Fruit fly (Drosophila melanogaster) whole organism, embryonic: ENCODE results near the gene twe.

Source experiments
- Atf6 ChIP-seq: fragments of 200-800 bp; sonication (Bioruptor generic); IDR thresholded peaks from 2 replicates; pipeline ENCODE4 v1.3.6; 2022; ENCODE audit warnings: missing biosample characterization, missing genetic modification characterization
- Blimp-1 ChIP-seq: fragments of 200-800 bp; sonication (Bioruptor generic); optimal IDR thresholded peaks from 3 replicates; lab custom pipeline; 2018; ENCODE audit warnings: missing biosample characterization, missing genetic modification characterization, mild to moderate bottlenecking, moderate library complexity, missing genetic modification reagents
- C15 ChIP-seq: fragments of 200-800 bp; sonication (Bioruptor generic); IDR thresholded peaks from 3 replicates; pipeline ENCODE4 v1.3.6; 2022; ENCODE audit warnings: missing biosample characterization, missing genetic modification characterization
- CG11247 ChIP-seq: fragments of 200-800 bp; sonication (Bioruptor generic); IDR thresholded peaks from 2 replicates; pipeline ENCODE4 v1.3.6; 2022; ENCODE audit warnings: missing biosample characterization, missing genetic modification characterization
- CG12071 ChIP-seq: fragments of 200-800 bp; sonication (Bioruptor generic); optimal IDR thresholded peaks from 3 replicates; lab custom pipeline; 2018; ENCODE audit warnings: missing biosample characterization, mild to moderate bottlenecking, missing genetic modification characterization
- CG13296 ChIP-seq: fragments of 200-800 bp; sonication (Bioruptor generic); optimal IDR thresholded peaks from 3 replicates; lab custom pipeline; 2018; ENCODE audit warnings: missing biosample characterization, mild to moderate bottlenecking, missing genetic modification characterization
- CG14050 ChIP-seq: fragments of 200-800 bp; sonication (Bioruptor generic); IDR thresholded peaks from 3 replicates; pipeline ENCODE4 v1.3.6; 2022; ENCODE audit warnings: missing biosample characterization, missing genetic modification characterization
- CG15514 ChIP-seq: fragments of 200-800 bp; sonication (Bioruptor generic); optimal IDR thresholded peaks from 3 replicates; lab custom pipeline; 2017; ENCODE audit warnings: missing biosample characterization, missing genetic modification characterization, mild to moderate bottlenecking, moderate library complexity, missing genetic modification reagents
- CG17568 ChIP-seq: fragments of 200-800 bp; sonication (Bioruptor generic); optimal IDR thresholded peaks from 2 replicates; lab custom pipeline; 2018; ENCODE audit warnings: missing biosample characterization, mild to moderate bottlenecking, missing genetic modification characterization, moderate library complexity
- CG2678 ChIP-seq: fragments of 200-800 bp; sonication (Bioruptor generic); optimal IDR thresholded peaks from 3 replicates; lab custom pipeline; 2019; ENCODE audit warnings: missing biosample characterization, mild to moderate bottlenecking, missing genetic modification characterization, moderate library complexity
- CG34376 ChIP-seq: fragments of 200-800 bp; sonication (Bioruptor generic); optimal IDR thresholded peaks from 2 replicates; lab custom pipeline; 2018; ENCODE audit warnings: missing biosample characterization, mild to moderate bottlenecking, missing genetic modification characterization
- CG4730 ChIP-seq: fragments of 200-800 bp; sonication (Bioruptor generic); IDR thresholded peaks from 2 replicates; pipeline ENCODE4 v1.3.6; 2022; ENCODE audit warnings: missing biosample characterization, missing genetic modification characterization
- CG6683 ChIP-seq: fragments of 200-800 bp; sonication (Bioruptor generic); optimal IDR thresholded peaks from 2 replicates; lab custom pipeline; 2017; ENCODE audit warnings: missing biosample characterization, mild to moderate bottlenecking, missing genetic modification characterization, missing genetic modification reagents
- CG6813 ChIP-seq: fragments of 200-800 bp; sonication (Bioruptor generic); optimal IDR thresholded peaks from 2 replicates; lab custom pipeline; 2017; ENCODE audit warnings: missing biosample characterization, missing genetic modification characterization, mild to moderate bottlenecking, moderate library complexity, missing genetic modification reagents
- CG8924 ChIP-seq: fragments of 200-800 bp; optimal IDR thresholded peaks from 3 replicates; lab custom pipeline; 2019; ENCODE audit warnings: missing biosample characterization, mild to moderate bottlenecking, missing genetic modification characterization, moderate library complexity
- Doc3 ChIP-seq: fragments of 200-800 bp; sonication (Bioruptor generic); IDR thresholded peaks from 3 replicates; pipeline ENCODE4 v1.3.6; 2022; ENCODE audit warnings: missing biosample characterization, missing genetic modification characterization; ENCODE audit not compliant: partially characterized antibody
- Dref ChIP-seq: fragments of 200-800 bp; sonication (Bioruptor generic); IDR thresholded peaks from 2 replicates; pipeline ENCODE4 v1.3.6; 2022; ENCODE audit warnings: missing biosample characterization, missing genetic modification characterization
- Drgx ChIP-seq: fragments of 200-800 bp; sonication (Bioruptor generic); IDR thresholded peaks from 2 replicates; pipeline ENCODE4 v1.3.6; 2022; ENCODE audit warnings: missing biosample characterization, missing genetic modification characterization
- Fer1 ChIP-seq: fragments of 200-800 bp; sonication (Bioruptor generic); optimal IDR thresholded peaks from 2 replicates; lab custom pipeline; 2017; ENCODE audit warnings: missing biosample characterization, mild to moderate bottlenecking, missing genetic modification characterization
- Gug ChIP-seq: fragments of 200-800 bp; sonication (Bioruptor generic); IDR thresholded peaks from 4 replicates; pipeline ENCODE4 v1.3.6; 2022; ENCODE audit warnings: missing biosample characterization, missing genetic modification characterization
- H15 ChIP-seq: fragments of 200-800 bp; sonication (Bioruptor generic); IDR thresholded peaks from 3 replicates; pipeline ENCODE4 v1.3.6; 2022; ENCODE audit warnings: missing biosample characterization, missing genetic modification characterization
- HHEX ChIP-seq: fragments of 200-800 bp; sonication (Bioruptor generic); optimal IDR thresholded peaks from 3 replicates; lab custom pipeline; 2017; ENCODE audit warnings: missing biosample characterization, mild to moderate bottlenecking, missing genetic modification characterization, missing genetic modification reagents
- Hr3 ChIP-seq: fragments of 200-800 bp; sonication (Bioruptor generic); optimal IDR thresholded peaks from 3 replicates; lab custom pipeline; 2016; ENCODE audit warnings: missing biosample characterization, missing genetic modification characterization
- Jarid2 ChIP-seq: fragments of 200-800 bp; sonication (Bioruptor generic); optimal IDR thresholded peaks from 3 replicates; lab custom pipeline; 2017; ENCODE audit warnings: mild to moderate bottlenecking, missing biosample characterization, missing genetic modification reagents, missing genetic modification characterization
- MTF-1 ChIP-seq: fragments of 200-800 bp; sonication (Bioruptor generic); optimal IDR thresholded peaks from 2 replicates; lab custom pipeline; 2018; ENCODE audit warnings: missing biosample characterization, mild to moderate bottlenecking, missing genetic modification characterization, borderline replicate concordance
- NC2α ChIP-seq: fragments of 200-800 bp; sonication (Bioruptor generic); optimal IDR thresholded peaks from 2 replicates; lab custom pipeline; 2016; ENCODE audit warnings: missing biosample characterization, missing genetic modification characterization
- PHDP ChIP-seq: fragments of 200-800 bp; sonication (Bioruptor generic); optimal IDR thresholded peaks from 3 replicates; lab custom pipeline; 2018; ENCODE audit warnings: missing biosample characterization, mild to moderate bottlenecking, missing genetic modification characterization, moderate library complexity
- Rfx ChIP-seq: fragments of 200-800 bp; sonication (Bioruptor generic); IDR thresholded peaks from 2 replicates; pipeline ENCODE4 v1.3.6; 2022; ENCODE audit warnings: missing biosample characterization, missing genetic modification characterization
- Side ChIP-seq: fragments of 200-800 bp; sonication (Bioruptor generic); optimal IDR thresholded peaks from 2 replicates; lab custom pipeline; 2016; ENCODE audit warnings: missing biosample characterization, missing genetic modification characterization
- Six4 ChIP-seq: fragments of 200-800 bp; sonication (Bioruptor generic); optimal IDR thresholded peaks from 2 replicates; lab custom pipeline; 2016; ENCODE audit warnings: missing biosample characterization, missing genetic modification characterization
- Ssrp ChIP-seq: fragments of 200-800 bp; sonication (Bioruptor generic); optimal IDR thresholded peaks from 2 replicates; lab custom pipeline; 2018; ENCODE audit warnings: missing biosample characterization, mild to moderate bottlenecking, missing genetic modification characterization, moderate library complexity
- aop ChIP-seq: fragments of 200-800 bp; sonication (Bioruptor generic); IDR thresholded peaks from 2 replicates; pipeline ENCODE4 v1.3.6; 2022; ENCODE audit warnings: missing biosample characterization, missing genetic modification characterization
- crp ChIP-seq, 2 experiments: fragments of 200-800 bp; sonication (Bioruptor generic); optimal IDR thresholded peaks; 2 replicates in 1 of 2; 3 replicates in 1 of 2; lab custom pipeline; 2017; ENCODE audit warnings: missing biosample characterization in 2 of 2, missing genetic modification characterization in 2 of 2, mild to moderate bottlenecking in 1 of 2, moderate library complexity in 1 of 2
- da ChIP-seq: fragments of 200-800 bp; sonication (Bioruptor generic); optimal IDR thresholded peaks from 2 replicates; lab custom pipeline; 2016; ENCODE audit warnings: missing biosample characterization, missing genetic modification characterization
- fd3F ChIP-seq: fragments of 200-800 bp; sonication (Bioruptor generic); optimal IDR thresholded peaks from 2 replicates; lab custom pipeline; 2018; ENCODE audit warnings: missing biosample characterization, mild to moderate bottlenecking, missing genetic modification characterization, moderate library complexity
- fd96Cb ChIP-seq: fragments of 200-800 bp; sonication (Bioruptor generic); optimal IDR thresholded peaks from 2 replicates; lab custom pipeline; 2018; ENCODE audit warnings: missing biosample characterization, mild to moderate bottlenecking, missing genetic modification characterization, moderate library complexity
- h ChIP-seq: fragments of >200 bp; optimal IDR thresholded peaks from 2 replicates; lab custom pipeline; 2017
- inv ChIP-seq: fragments of 200-800 bp; sonication (Bioruptor generic); IDR thresholded peaks from 2 replicates; pipeline ENCODE4 v1.3.6; 2022; ENCODE audit warnings: missing biosample characterization, missing genetic modification characterization; ENCODE audit not compliant: partially characterized antibody
- lilli ChIP-seq: fragments of 200-800 bp; sonication (Bioruptor generic); optimal IDR thresholded peaks from 3 replicates; lab custom pipeline; 2016; ENCODE audit warnings: missing biosample characterization, missing genetic modification characterization
- lov ChIP-seq, 2 experiments: fragments of 200-800 bp in 1 of 2; fragments of >200 bp in 1 of 2; sonication (Bioruptor generic) in 1 of 2; IDR thresholded peaks in 1 of 2; optimal IDR thresholded peaks in 1 of 2; 2 replicates in 1 of 2; 3 replicates in 1 of 2; pipeline versions ENCODE4 v1.3.6 to Lab custom; 2017 to 2022; ENCODE audit warnings: missing biosample characterization in 1 of 2, missing genetic modification characterization in 1 of 2
- mirr ChIP-seq: fragments of 200-800 bp; sonication (Bioruptor generic); optimal IDR thresholded peaks from 3 replicates; lab custom pipeline; 2018; ENCODE audit warnings: missing biosample characterization, mild to moderate bottlenecking, missing genetic modification characterization
- mld ChIP-seq: fragments of 200-800 bp; sonication (Bioruptor generic); IDR thresholded peaks from 3 replicates; pipeline ENCODE4 v1.3.6; 2022; ENCODE audit warnings: missing biosample characterization, missing genetic modification characterization; ENCODE audit not compliant: partially characterized antibody
- pb ChIP-seq: fragments of 200-800 bp; sonication (Bioruptor generic); optimal IDR thresholded peaks from 3 replicates; lab custom pipeline; 2016; ENCODE audit warnings: missing biosample characterization, missing genetic modification characterization
- prd ChIP-seq, 3 experiments: fragments of >200 bp in 2 of 3; fragments of 200-800 bp in 1 of 3; sonication (Bioruptor generic) in 1 of 3; optimal IDR thresholded peaks in 2 of 3; IDR thresholded peaks in 1 of 3; 2 replicates in 2 of 3; 3 replicates in 1 of 3; pipeline versions ENCODE4 v1.3.6 to Lab custom; 2017 to 2022; ENCODE audit warnings: missing biosample characterization in 1 of 3, missing genetic modification characterization in 1 of 3
- salm ChIP-seq: fragments of 200-800 bp; sonication (Bioruptor generic); optimal IDR thresholded peaks from 2 replicates; lab custom pipeline; 2018; ENCODE audit warnings: missing biosample characterization, mild to moderate bottlenecking, missing genetic modification characterization
- ssp ChIP-seq: fragments of 200-800 bp; sonication (Bioruptor generic); IDR thresholded peaks from 2 replicates; pipeline ENCODE4 v1.3.6; 2022; ENCODE audit warnings: missing biosample characterization, missing genetic modification characterization
- trh ChIP-seq: fragments of 200-800 bp; sonication (Bioruptor generic); optimal IDR thresholded peaks from 2 replicates; lab custom pipeline; 2016; ENCODE audit warnings: missing biosample characterization, missing genetic modification characterization
- twi ChIP-seq: fragments of 200-800 bp; optimal IDR thresholded peaks from 2 replicates; lab custom pipeline; 2019; ENCODE audit warnings: missing biosample characterization, mild to moderate bottlenecking, missing genetic modification characterization, moderate library complexity
- tx ChIP-seq: fragments of 200-800 bp; sonication (Bioruptor generic); optimal IDR thresholded peaks from 2 replicates; lab custom pipeline; 2016; ENCODE audit warnings: missing biosample characterization, missing genetic modification characterization
- zen ChIP-seq: fragments of 200-800 bp; sonication (Bioruptor generic); optimal IDR thresholded peaks from 3 replicates; lab custom pipeline; 2018; ENCODE audit warnings: missing biosample characterization, mild to moderate bottlenecking, missing genetic modification characterization, moderate library complexity

Gene twe

DNA sequence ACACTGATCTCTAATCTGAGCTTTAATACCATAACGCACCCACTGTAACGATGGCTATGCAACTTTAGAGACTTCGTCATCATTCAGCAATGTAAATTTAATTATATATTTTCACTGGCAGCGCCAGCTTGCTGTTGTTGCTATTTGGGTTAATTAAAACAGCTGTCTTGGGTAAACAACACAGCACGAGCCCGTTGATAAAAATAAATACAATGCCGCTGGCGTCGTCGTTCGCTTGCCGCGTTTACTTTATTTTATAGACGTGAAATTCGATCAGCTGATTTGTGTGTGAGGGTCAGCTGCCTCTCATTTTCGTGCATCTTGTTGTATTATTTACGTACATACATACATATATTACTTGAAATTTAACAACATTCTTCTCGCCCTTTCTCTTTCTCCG lies 11.1 kb upstream of the twe start (continued):
- TF ChIP-seq aop (GFP tag; lab: Robert Waterston, UW): no peak
- no peak for TF ChIP-seq H15 (GFP tag; lab: Robert Waterston, UW)
- TF ChIP-seq CG2678 (tag; lab: Kevin White, UChicago): peak; percentile 52
- no peak for TF ChIP-seq Doc3 (GFP tag; lab: Robert Waterston, UW)
- TF ChIP-seq Dref (GFP tag; lab: Robert Waterston, UW): no peak
- peak; percentile 67 for TF ChIP-seq CG15514 (GFP tag; lab: Kevin White, UChicago)
- peak; percentile 27 for TF ChIP-seq twi
- TF ChIP-seq tx (GFP tag; lab: Kevin White, UChicago): no peak
- TF ChIP-seq CG12071: peak; percentile 51
- TF ChIP-seq CG17568: peak; percentile 49
- TF ChIP-seq Ssrp: no peak
- TF ChIP-seq CG14050 (GFP tag; lab: Robert Waterston, UW): no peak
- TF ChIP-seq Gug (GFP tag; lab: Robert Waterston, UW): no peak
- TF ChIP-seq fd96Cb (tag; lab: Kevin White, UChicago): no peak
- peak; percentile 52 for TF ChIP-seq PHDP (tag; lab: Kevin White, UChicago)
- TF ChIP-seq inv: no peak
- no peak for TF ChIP-seq da (GFP tag; lab: Kevin White, UChicago)
- no peak for TF ChIP-seq C15
- TF ChIP-seq CG34376 (GFP tag; lab: Kevin White, UChicago): peak; percentile 71
- TF ChIP-seq Blimp-1 (GFP tag; lab: Kevin White, UChicago): peak; percentile 29
- peak; percentile 60 for TF ChIP-seq HHEX (GFP tag; lab: Kevin White, UChicago)
- TF ChIP-seq Side (GFP tag; lab: Kevin White, UChicago): no peak
- no peak for TF ChIP-seq pb (GFP tag; lab: Kevin White, UChicago)
- peak; percentile 67 for TF ChIP-seq Fer1 (GFP tag; lab: Kevin White, UChicago)
- TF ChIP-seq Rfx: peak; percentile 32; the same call in 1 of the 2 replicates
- TF ChIP-seq CG13296: peak; percentile 71
- TF ChIP-seq CG8924: peak; percentile 36
- peak; percentile 68 for TF ChIP-seq CG6813 (GFP tag; lab: Kevin White, UChicago)
- peak in 1 of 2 experiments; percentile 78 for TF ChIP-seq crp (GFP tag; optimal IDR thresholded peaks at IDR 0.05; lab: Kevin White, UChicago)
- peak; percentile 56 for TF ChIP-seq mirr (GFP tag; lab: Kevin White, UChicago)
- peak; percentile 23; the same call in 1 of the 2 replicates for TF ChIP-seq CG11247 (GFP tag; lab: Robert Waterston, UW)
- no peak for TF ChIP-seq Jarid2
- TF ChIP-seq h (lab: Kevin White, UChicago): no peak
- TF ChIP-seq salm (tag; lab: Kevin White, UChicago): no peak
- no peak for TF ChIP-seq zen (tag; lab: Kevin White, UChicago)
- no peak for TF ChIP-seq Hr3 (GFP tag; lab: Kevin White, UChicago)
- TF ChIP-seq Drgx (GFP tag; lab: Robert Waterston, UW): no peak
- no peak for TF ChIP-seq lov (optimal IDR thresholded peaks at IDR 0.05; lab: Kevin White, UChicago)
- no peak for TF ChIP-seq lov (GFP tag; IDR thresholded peaks at IDR 0.05; lab: Robert Waterston, UW)
- peak; percentile 63 for TF ChIP-seq MTF-1
- no peak for TF ChIP-seq Six4
- no peak for TF ChIP-seq ssp
- TF ChIP-seq lilli (GFP tag; lab: Kevin White, UChicago): no peak
- TF ChIP-seq NC2α (GFP tag; lab: Kevin White, UChicago): no peak
- TF ChIP-seq fd3F: no peak
- TF ChIP-seq trh (GFP tag; lab: Kevin White, UChicago): no peak
- peak; percentile 21 for TF ChIP-seq CG6683 (GFP tag; lab: Kevin White, UChicago)
- TF ChIP-seq mld: no peak
- TF ChIP-seq prd (optimal IDR thresholded peaks at IDR 0.05; lab: Kevin White, UChicago): no peak
- TF ChIP-seq prd (GFP tag; IDR thresholded peaks at IDR 0.05; lab: Robert Waterston, UW): no peak
- peak; percentile 39; the same call in 1 of the 2 replicates for TF ChIP-seq Atf6 (GFP tag; lab: Robert Waterston, UW)
- no peak for TF ChIP-seq CG4730 (GFP tag; lab: Robert Waterston, UW)
